Worm (Caenorhabditis elegans): ENCODE data around the gene C34H4.2.

Gene C34H4.2

ce11 chrIV:1553195-1553918 is at the start of gene C34H4.2:
C34H4.2 (plus strand) TSS chrIV:1553752.
- TF ChIP-seq pqm-1 (tag; optimal IDR thresholded peaks at IDR 0.05) (peak; percentile 53), elt-2 (tag; optimal IDR thresholded peaks at IDR 0.05) (peak; percentile 62), nhr-11 (tag; optimal IDR thresholded peaks at IDR 0.05) (no peak), hmg-11 (tag; optimal IDR thresholded peaks at IDR 0.05) (no peak)

ce11 chrIV:1510241-1510640 is 43.3 kb upstream of the C34H4.2 start, which contains the start of gene txt-4:
txt-4 (plus strand) TSS chrIV:1510564.
- TF ChIP-seq pqm-1 (tag; optimal IDR thresholded peaks at IDR 0.05) (peak; percentile 29), elt-1 (tag; optimal IDR thresholded peaks at IDR 0.05) (no peak), ztf-11 (tag; optimal IDR thresholded peaks at IDR 0.05) (no peak), nhr-43 (tag; optimal IDR thresholded peaks at IDR 0.05; ENCODE audit: poor library complexity, severe bottlenecking) (no peak), elt-2 (tag; optimal IDR thresholded peaks at IDR 0.05) (peak; percentile 73), fos-1 (tag; optimal IDR thresholded peaks at IDR 0.05) (no peak), tbx-2 (tag; optimal IDR thresholded peaks at IDR 0.05) (no peak), ceh-28 (tag; optimal IDR thresholded peaks at IDR 0.05) (no peak), pha-4 (tag; optimal IDR thresholded peaks at IDR 0.05) (peak; percentile 40)

ce11 chrIV:1512944-1513343 is 40.6 kb upstream of the C34H4.2 start:
- TF ChIP-seq elt-3 (tag; optimal IDR thresholded peaks at IDR 0.05) (no peak), skn-1 (tag; optimal IDR thresholded peaks at IDR 0.05) (no peak), sea-2 (GFP tag; optimal IDR thresholded peaks at IDR 0.05) (no peak)

- TF ChIP-seq ceh-82 (tag; optimal IDR thresholded peaks at IDR 0.05) (no peak), nfya-1 (tag; optimal IDR thresholded peaks at IDR 0.05; ENCODE audit: insufficient read depth) (no peak), nhr-237 (tag; optimal IDR thresholded peaks at IDR 0.05) (no peak), elt-3 (tag; optimal IDR thresholded peaks at IDR 0.05) (no peak), daf-12 (tag; optimal IDR thresholded peaks at IDR 0.05) (no peak), fkh-10 (GFP tag; optimal IDR thresholded peaks at IDR 0.05) (no peak), nhr-28 (tag; optimal IDR thresholded peaks at IDR 0.05) (no peak), ceh-9 (tag; optimal IDR thresholded peaks at IDR 0.05) (no peak), nhr-67 (tag; optimal IDR thresholded peaks at IDR 0.05) (no peak), ama-1 (optimal IDR thresholded peaks at IDR 0.05) (no peak), lin-15B (tag; optimal IDR thresholded peaks at IDR 0.05) (no peak), R02D3.7 (tag; optimal IDR thresholded peaks at IDR 0.05) (no peak), sea-2 (GFP tag; optimal IDR thresholded peaks at IDR 0.05) (no peak), mdl-1 (tag; optimal IDR thresholded peaks at IDR 0.05) (no peak), egl-27 (tag; optimal IDR thresholded peaks at IDR 0.05) (no peak)
Measured at ce11 chrIV:1514415-1514814, 39.1 kb upstream of the C34H4.2 start.

ce11 chrIV:1515891-1516290 is 37.7 kb upstream of the C34H4.2 start:
- TF ChIP-seq R02D3.7 (tag; optimal IDR thresholded peaks at IDR 0.05) (no peak), ztf-4 (tag; optimal IDR thresholded peaks at IDR 0.05) (no peak), unc-62 (GFP tag; optimal IDR thresholded peaks at IDR 0.05) (no peak), aly-2 (tag; optimal IDR thresholded peaks at IDR 0.05) (no peak), skn-1 (tag; optimal IDR thresholded peaks at IDR 0.05) (no peak), unc-39 (tag; optimal IDR thresholded peaks at IDR 0.05) (no peak), jun-1 (tag; optimal IDR thresholded peaks at IDR 0.05) (no peak), egl-5 (tag; optimal IDR thresholded peaks at IDR 0.05) (no peak), daf-12 (tag; optimal IDR thresholded peaks at IDR 0.05) (no peak), ceh-82 (tag; optimal IDR thresholded peaks at IDR 0.05) (no peak), nhr-23 (tag; optimal IDR thresholded peaks at IDR 0.05) (no peak), zag-1 (tag; optimal IDR thresholded peaks at IDR 0.05) (no peak), nhr-11 (tag; optimal IDR thresholded peaks at IDR 0.05) (no peak), nhr-67 (tag; optimal IDR thresholded peaks at IDR 0.05) (no peak), ceh-16 (tag; optimal IDR thresholded peaks at IDR 0.05) (no peak), eor-1 (tag; optimal IDR thresholded peaks at IDR 0.05) (no peak), ceh-28 (tag; optimal IDR thresholded peaks at IDR 0.05) (no peak), nhr-43 (tag; optimal IDR thresholded peaks at IDR 0.05; ENCODE audit: poor library complexity, severe bottlenecking) (no peak)

All from whole organism, L3 larva.